Worm (Caenorhabditis elegans) whole organism, L1 larva: ENCODE results near the gene Y41D4B.4.
A peak's percentile ranks its signal among the peaks of the same experiment; 100 is the strongest.

ENCODE experiments used
- C16A3.4 ChIP-seq: fragments of 150-350 bp; optimal IDR thresholded peaks from 2 replicates; lab custom pipeline; 2014; ENCODE audit warnings: missing biosample characterization, missing genetic modification characterization
- C34B4.2 ChIP-seq: sonication (generic microtip); optimal IDR thresholded peaks from 2 replicates; lab custom pipeline; 2017; ENCODE audit warnings: mild to moderate bottlenecking, missing genetic modification characterization, missing compliant biosample characterization
- Y116A8C.19 ChIP-seq: sonication (generic microtip); optimal IDR thresholded peaks from 2 replicates; lab custom pipeline; 2016; ENCODE audit warnings: missing compliant biosample characterization, missing genetic modification characterization, borderline replicate concordance
- aha-1 ChIP-seq: fragments of 150-350 bp; optimal IDR thresholded peaks from 2 replicates; lab custom pipeline; 2014; ENCODE audit warnings: missing biosample characterization, missing genetic modification characterization
- alr-1 ChIP-seq: fragments of 200-800 bp; sonication (Bioruptor generic); optimal IDR thresholded peaks from 2 replicates; lab custom pipeline; 2018; ENCODE audit warnings: borderline replicate concordance, mild to moderate bottlenecking, missing genetic modification characterization, missing compliant biosample characterization
- ama-1 ChIP-seq: fragments of 150-350 bp; optimal IDR thresholded peaks from 2 replicates; lab custom pipeline; 2014
- blmp-1 ChIP-seq: fragments of 150-350 bp; optimal IDR thresholded peaks from 2 replicates; lab custom pipeline; 2014; ENCODE audit warnings: missing biosample characterization, missing genetic modification characterization
- ceh-63 ChIP-seq: fragments of 200-800 bp; sonication (Bioruptor generic); optimal IDR thresholded peaks from 2 replicates; lab custom pipeline; 2018; ENCODE audit warnings: mild to moderate bottlenecking, missing genetic modification characterization, missing compliant biosample characterization
- ceh-8 ChIP-seq: fragments of 200-800 bp; sonication (Bioruptor generic); optimal IDR thresholded peaks from 2 replicates; lab custom pipeline; 2018; ENCODE audit warnings: mild to moderate bottlenecking, missing genetic modification characterization, moderate library complexity, missing compliant biosample characterization
- ceh-90 ChIP-seq: sonication (generic microtip); optimal IDR thresholded peaks from 2 replicates; lab custom pipeline; 2016; ENCODE audit warnings: missing genetic modification characterization, missing compliant biosample characterization
- ces-1 ChIP-seq: fragments of 150-350 bp; optimal IDR thresholded peaks from 2 replicates; lab custom pipeline; 2014; ENCODE audit warnings: missing biosample characterization, missing genetic modification reagents, missing genetic modification characterization
- dsc-1 ChIP-seq: sonication (generic microtip); optimal IDR thresholded peaks from 2 replicates; lab custom pipeline; 2016; ENCODE audit warnings: mild to moderate bottlenecking, missing genetic modification characterization, missing compliant biosample characterization
- efl-1 ChIP-seq, 4 experiments: fragments of 150-350 bp; optimal IDR thresholded peaks in 3 of 4; peaks in 1 of 4; 1 replicate in 1 of 4; 2 replicates in 3 of 4; lab custom pipeline; 2014; ENCODE audit warnings: missing biosample characterization in 2 of 4, missing genetic modification characterization in 2 of 4, missing genetic modification reagents in 2 of 4
- efl-3 ChIP-seq: fragments of 200-800 bp; sonication (Bioruptor generic); optimal IDR thresholded peaks from 2 replicates; lab custom pipeline; 2018; ENCODE audit warnings: mild to moderate bottlenecking, missing genetic modification characterization, missing compliant biosample characterization
- elt-2 ChIP-seq: sonication (generic microtip); optimal IDR thresholded peaks from 2 replicates; lab custom pipeline; 2016; ENCODE audit warnings: missing genetic modification characterization, mild to moderate bottlenecking, inconsistent platforms, missing compliant biosample characterization, missing genetic modification reagents
- elt-3 ChIP-seq, 6 experiments: fragments of 150-350 bp in 1 of 6; sonication (generic microtip); optimal IDR thresholded peaks; 2 replicates each; lab custom pipeline; 2017 to 2018; ENCODE audit warnings: missing biosample characterization in 6 of 6, missing genetic modification characterization in 6 of 6, inconsistent platforms in 1 of 6
- ets-5 ChIP-seq: fragments of 200-800 bp; sonication (Bioruptor generic); IDR thresholded peaks from 2 replicates; pipeline ENCODE4 v1.3.6; 2022; ENCODE audit warnings: missing genetic modification characterization, missing compliant biosample characterization
- fkh-8 ChIP-seq: sonication (generic microtip); optimal IDR thresholded peaks from 2 replicates; lab custom pipeline; 2016; ENCODE audit warnings: mild to moderate bottlenecking, missing genetic modification characterization, missing compliant biosample characterization
- grh-1 ChIP-seq: fragments of 200-800 bp; sonication (Bioruptor generic); IDR thresholded peaks from 2 replicates; pipeline ENCODE4 v1.3.6; 2022; ENCODE audit warnings: missing genetic modification reagents, missing genetic modification characterization, missing compliant biosample characterization
- hlh-4 ChIP-seq: sonication (generic microtip); optimal IDR thresholded peaks from 2 replicates; lab custom pipeline; 2016; ENCODE audit warnings: mild to moderate bottlenecking, missing genetic modification characterization, missing compliant biosample characterization
- isw-1 ChIP-seq: fragments of 200-800 bp; sonication (Bioruptor generic); IDR thresholded peaks from 2 replicates; pipeline ENCODE4 v1.3.6; 2022; ENCODE audit warnings: missing genetic modification characterization, missing compliant biosample characterization
- jun-1 ChIP-seq: fragments of 150-350 bp; optimal IDR thresholded peaks from 2 replicates; lab custom pipeline; 2014; ENCODE audit warnings: missing biosample characterization, missing genetic modification reagents, missing genetic modification characterization
- lin-14 ChIP-seq: fragments of 200-800 bp; sonication (Bioruptor generic); optimal IDR thresholded peaks from 2 replicates; lab custom pipeline; 2018; ENCODE audit warnings: mild to moderate bottlenecking, missing genetic modification characterization, moderate library complexity, missing compliant biosample characterization
- lin-35 ChIP-seq, 2 experiments: fragments of 150-350 bp; optimal IDR thresholded peaks; 2 replicates each; lab custom pipeline; 2014; ENCODE audit warnings: missing biosample characterization in 2 of 2, missing genetic modification characterization in 2 of 2, missing genetic modification reagents in 2 of 2
- lir-3 ChIP-seq: sonication (generic microtip); optimal IDR thresholded peaks from 2 replicates; lab custom pipeline; 2016; ENCODE audit warnings: mild to moderate bottlenecking, missing genetic modification characterization, moderate library complexity, missing compliant biosample characterization; ENCODE audit not compliant: poor library complexity
- mab-9 ChIP-seq: fragments of 200-800 bp; sonication (Bioruptor generic); IDR thresholded peaks from 2 replicates; pipeline ENCODE4 v1.3.6; 2022; ENCODE audit warnings: missing genetic modification reagents, missing genetic modification characterization, missing compliant biosample characterization
- mep-1 ChIP-seq: fragments of 150-350 bp; optimal IDR thresholded peaks from 2 replicates; lab custom pipeline; 2014; ENCODE audit warnings: missing biosample characterization, missing genetic modification characterization
- nhr-11 ChIP-seq: fragments of 150-350 bp; optimal IDR thresholded peaks from 2 replicates; lab custom pipeline; 2014; ENCODE audit warnings: missing biosample characterization, missing genetic modification characterization
- nhr-20 ChIP-seq: sonication (generic microtip); optimal IDR thresholded peaks from 2 replicates; lab custom pipeline; 2016; ENCODE audit warnings: mild to moderate bottlenecking, missing genetic modification characterization, missing compliant biosample characterization
- nhr-47 ChIP-seq: sonication (generic microtip); optimal IDR thresholded peaks from 2 replicates; lab custom pipeline; 2016; ENCODE audit warnings: mild to moderate bottlenecking, missing genetic modification characterization, moderate library complexity, missing compliant biosample characterization
- nhr-71 ChIP-seq: sonication (generic microtip); optimal IDR thresholded peaks from 2 replicates; lab custom pipeline; 2016; ENCODE audit warnings: mild to moderate bottlenecking, missing genetic modification characterization, moderate library complexity, missing compliant biosample characterization
- nhr-77 ChIP-seq: fragments of 150-350 bp; optimal IDR thresholded peaks from 2 replicates; lab custom pipeline; 2014; ENCODE audit warnings: missing biosample characterization, missing genetic modification characterization
- nhr-84 ChIP-seq: sonication (generic microtip); optimal IDR thresholded peaks from 2 replicates; lab custom pipeline; 2017; ENCODE audit warnings: missing biosample characterization, missing genetic modification characterization
- nhr-85 ChIP-seq: sonication (generic microtip); peaks from one replicate; lab custom pipeline; 2016; ENCODE audit warnings: missing genetic modification characterization, inconsistent platforms, missing compliant biosample characterization
- nhr-90 ChIP-seq: sonication (generic microtip); optimal IDR thresholded peaks from 2 replicates; lab custom pipeline; 2016; ENCODE audit warnings: mild to moderate bottlenecking, missing genetic modification characterization, missing compliant biosample characterization; ENCODE audit not compliant: poor library complexity
- pax-3 ChIP-seq: fragments of 200-800 bp; sonication (Bioruptor generic); optimal IDR thresholded peaks from 2 replicates; lab custom pipeline; 2018; ENCODE audit warnings: mild to moderate bottlenecking, missing genetic modification characterization, moderate library complexity, missing compliant biosample characterization
- rnt-1 ChIP-seq: sonication (generic microtip); optimal IDR thresholded peaks from 2 replicates; lab custom pipeline; 2016; ENCODE audit warnings: mild to moderate bottlenecking, missing genetic modification characterization, moderate library complexity, missing compliant biosample characterization
- skn-1 ChIP-seq: fragments of 150-350 bp; optimal IDR thresholded peaks from 2 replicates; lab custom pipeline; 2014; ENCODE audit warnings: missing biosample characterization, missing genetic modification characterization
- snpc-4 ChIP-seq: fragments of 150-350 bp; optimal IDR thresholded peaks from 2 replicates; lab custom pipeline; 2014; ENCODE audit warnings: missing biosample characterization, missing genetic modification characterization
- sox-4 ChIP-seq: sonication (generic microtip); optimal IDR thresholded peaks from 2 replicates; lab custom pipeline; 2016; ENCODE audit warnings: missing genetic modification characterization, missing compliant biosample characterization
- tbx-2 ChIP-seq: sonication (generic microtip); optimal IDR thresholded peaks from 2 replicates; lab custom pipeline; 2016; ENCODE audit warnings: missing genetic modification characterization, missing compliant biosample characterization
- unc-130 ChIP-seq: fragments of 150-350 bp; optimal IDR thresholded peaks from 2 replicates; lab custom pipeline; 2017; ENCODE audit warnings: missing biosample characterization, missing genetic modification characterization, inconsistent platforms
- vab-15 ChIP-seq: sonication (generic microtip); optimal IDR thresholded peaks from 2 replicates; lab custom pipeline; 2017; ENCODE audit warnings: missing genotype, mild to moderate bottlenecking, missing genetic modification characterization, missing compliant biosample characterization
- xbp-1 ChIP-seq: sonication (generic microtip); optimal IDR thresholded peaks from 2 replicates; lab custom pipeline; 2016; ENCODE audit warnings: missing genetic modification characterization, missing compliant biosample characterization
- zag-1 ChIP-seq: fragments of 150-350 bp; optimal IDR thresholded peaks from 2 replicates; lab custom pipeline; 2014; ENCODE audit warnings: missing biosample characterization, missing genetic modification characterization
- zip-4 ChIP-seq: fragments of 200-800 bp; sonication (Bioruptor generic); optimal IDR thresholded peaks from 2 replicates; lab custom pipeline; 2018; ENCODE audit warnings: mild to moderate bottlenecking, missing genetic modification characterization, moderate library complexity, missing compliant biosample characterization
- ztf-11 ChIP-seq, 2 experiments: sonication (generic microtip); optimal IDR thresholded peaks; 2 replicates each; lab custom pipeline; 2016 to 2017; ENCODE audit warnings: missing genetic modification characterization in 2 of 2, missing biosample characterization in 1 of 2, missing compliant biosample characterization in 1 of 2
- ztf-4 ChIP-seq: fragments of 150-350 bp; optimal IDR thresholded peaks from 2 replicates; lab custom pipeline; 2014; ENCODE audit warnings: missing biosample characterization, missing genetic modification characterization

Y41D4B.4 gene

ce11 chrIV:1679227-1679626 lies 19.3 kb downstream of the Y41D4B.4 start:
- TF ChIP-seq hlh-4 (tag; lab: Kevin White, UChicago) (no peak), alr-1 (tag; lab: Kevin White, UChicago) (no peak), C34B4.2 (tag; lab: Kevin White, UChicago) (no peak), zip-4 (GFP tag; lab: Kevin White, UChicago) (no peak), ceh-63 (GFP tag; lab: Kevin White, UChicago) (no peak), vab-15 (tag; lab: Kevin White, UChicago) (no peak), fkh-8 (no peak), rnt-1 (tag; lab: Kevin White, UChicago) (no peak), dsc-1 (no peak), blmp-1 (no peak), pax-3 (no peak), nhr-71 (no peak), lin-35 (GFP tag; optimal IDR thresholded peaks at IDR 0.05; lab: Kevin White, UChicago) (no peak), isw-1 (GFP tag; lab: Robert Waterston, UW) (no peak), tbx-2 (tag; lab: Kevin White, UChicago) (no peak), ztf-4 (tag; lab: Kevin White, UChicago) (no peak), nhr-11 (tag; lab: Kevin White, UChicago) (no peak)

- no peak for TF ChIP-seq nhr-90 (tag; lab: Kevin White, UChicago)
- no peak for TF ChIP-seq mep-1 (tag; lab: Kevin White, UChicago)
- TF ChIP-seq sox-4 (tag; lab: Kevin White, UChicago), result no peak
- no peak for TF ChIP-seq Y116A8C.19 (tag; lab: Kevin White, UChicago)
- TF ChIP-seq elt-3 (tag; optimal IDR thresholded peaks at IDR 0.05; lab: Kevin White, UChicago), result no peak
Measured at ce11 chrIV:1682066-1682465, 22.2 kb downstream of the Y41D4B.4 start, which contains the start of gene Y41D4B.24. Y41D4B.24 (minus strand) TSS chrIV:1682166.

ce11 chrIV:1687151-1687550 lies 27.2 kb downstream of the Y41D4B.4 start:
- TF ChIP-seq snpc-4 (no peak), aha-1 (tag; lab: Kevin White, UChicago) (no peak), ets-5 (GFP tag; lab: Robert Waterston, UW) (no peak), dsc-1 (peak; percentile 30), C34B4.2 (tag; lab: Kevin White, UChicago) (no peak), nhr-85 (peak; percentile 70), pax-3 (peak; percentile 33), efl-3 (GFP tag; lab: Kevin White, UChicago) (no peak), nhr-84 (no peak), unc-130 (tag; lab: Kevin White, UChicago) (no peak), lir-3 (tag; lab: Kevin White, UChicago) (peak; percentile 66), ces-1 (GFP tag; lab: Kevin White, UChicago) (no peak), nhr-71 (peak; percentile 43), skn-1 (tag; lab: Kevin White, UChicago) (no peak), ama-1 (lab: Kevin White, UChicago) (no peak), lin-35 (GFP tag; optimal IDR thresholded peaks at IDR 0.05; lab: Kevin White, UChicago) (no peak), sox-4 (tag; lab: Kevin White, UChicago) (peak; percentile 31), grh-1 (0 out of 2 replicates have a peak, but pooled peaks have one; percentile 29), ztf-11 (tag; optimal IDR thresholded peaks at IDR 0.05; lab: Kevin White, UChicago) (peak in 1 of 2 experiments; percentile 56), ceh-8 (no peak), jun-1 (no peak), ztf-4 (tag; lab: Kevin White, UChicago) (no peak), C16A3.4 (tag; lab: Kevin White, UChicago) (no peak), zag-1 (tag; lab: Kevin White, UChicago) (no peak), mab-9 (GFP tag; lab: Robert Waterston, UW) (no peak), nhr-47 (tag; lab: Kevin White, UChicago) (peak; percentile 43), ceh-90 (peak; percentile 50), nhr-77 (no peak), nhr-20 (tag; lab: Kevin White, UChicago) (no peak), hlh-4 (tag; lab: Kevin White, UChicago) (no peak), lin-14 (GFP tag; lab: Kevin White, UChicago) (no peak), elt-2 (tag; lab: Kevin White, UChicago) (peak; percentile 67), efl-1 (optimal IDR thresholded peaks at IDR 0.05; lab: Kevin White, UChicago) (peak in 1 of 2 experiments; percentile 10), efl-1 (GFP tag; optimal IDR thresholded peaks at IDR 0.05 in 1 of 2; lab: Kevin White, UChicago) (no peak), xbp-1 (tag; lab: Kevin White, UChicago) (peak; percentile 4), tbx-2 (tag; lab: Kevin White, UChicago) (peak; percentile 51)
